Worm (Caenorhabditis elegans): ENCODE data around the gene ZC513.2.

DNA sequence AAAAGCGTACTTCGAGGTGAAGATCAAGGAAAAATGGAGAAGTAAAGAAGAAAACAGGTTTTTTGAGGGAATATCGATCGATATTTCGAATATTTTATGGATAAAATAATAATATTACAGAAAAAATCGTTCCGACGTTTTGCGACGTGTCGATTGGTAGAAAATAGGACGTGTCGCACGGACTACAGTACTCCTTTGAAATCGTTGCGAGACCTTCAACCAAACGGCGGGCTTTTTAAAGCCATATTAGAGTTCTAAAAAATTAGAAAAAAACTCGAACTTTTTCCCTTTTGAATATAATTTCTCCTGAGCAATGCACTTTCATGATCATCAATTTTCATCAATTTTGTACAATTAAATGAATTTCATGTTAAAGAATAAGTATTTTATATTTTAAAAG lies 44.1 kb upstream of the ZC513.2 start, which contains the start of gene Y97E10AR.4:
- TF ChIP-seq ceh-16 (tag; optimal IDR thresholded peaks at IDR 0.05) (no peak), ceh-28 (tag; optimal IDR thresholded peaks at IDR 0.05) (no peak), pha-4 (tag; optimal IDR thresholded peaks at IDR 0.05) (no peak), nhr-237 (tag; optimal IDR thresholded peaks at IDR 0.05) (no peak), elt-2 (tag; optimal IDR thresholded peaks at IDR 0.05) (no peak), snpc-4 (tag; optimal IDR thresholded peaks at IDR 0.05) (no peak), ceh-9 (tag; optimal IDR thresholded peaks at IDR 0.05) (no peak)
